Fruit fly (Drosophila melanogaster) whole organism, pupa: ENCODE data around the gene CG13311.

Experiments used
- CG10348 ChIP-seq: fragments of 200-800 bp; sonication (Bioruptor generic); IDR thresholded peaks from 2 replicates; pipeline ENCODE4 v1.3.6; 2022; ENCODE audit warnings: missing biosample characterization, missing genetic modification characterization
- CG12605 ChIP-seq: fragments of 200-800 bp; sonication (Bioruptor generic); IDR thresholded peaks from 2 replicates; pipeline ENCODE4 v1.3.6; 2022; ENCODE audit warnings: missing biosample characterization, missing genetic modification characterization
- CG13204 ChIP-seq: fragments of 200-800 bp; sonication (Bioruptor generic); optimal IDR thresholded peaks from 2 replicates; lab custom pipeline; 2018; ENCODE audit warnings: missing biosample characterization, mild to moderate bottlenecking, missing genetic modification characterization, moderate library complexity
- CG14655 ChIP-seq: fragments of 200-800 bp; sonication (Bioruptor generic); optimal IDR thresholded peaks from 3 replicates; lab custom pipeline; 2017; ENCODE audit warnings: mild to moderate bottlenecking, missing biosample characterization, missing genetic modification reagents, missing genetic modification characterization
- CG15710 ChIP-seq: fragments of 200-800 bp; sonication (Bioruptor generic); optimal IDR thresholded peaks from 2 replicates; lab custom pipeline; 2018; ENCODE audit warnings: missing biosample characterization, mild to moderate bottlenecking, missing genetic modification characterization, moderate library complexity
- CG17806 ChIP-seq: fragments of 200-800 bp; sonication (Bioruptor generic); optimal IDR thresholded peaks from 2 replicates; lab custom pipeline; 2018; ENCODE audit warnings: missing biosample characterization, mild to moderate bottlenecking, missing genetic modification characterization, moderate library complexity
- CG32121 ChIP-seq: fragments of 200-800 bp; sonication (Bioruptor generic); IDR thresholded peaks from 2 replicates; pipeline ENCODE4 v1.3.6; 2022; ENCODE audit warnings: missing biosample characterization, missing genetic modification characterization
- CG34367 ChIP-seq: fragments of 200-800 bp; sonication (Bioruptor generic); optimal IDR thresholded peaks from 2 replicates; lab custom pipeline; 2018; ENCODE audit warnings: missing biosample characterization, mild to moderate bottlenecking, missing genetic modification characterization
- CG4496 ChIP-seq: fragments of 200-800 bp; sonication (Bioruptor generic); IDR thresholded peaks from 3 replicates; pipeline ENCODE4 v1.3.6; 2022; ENCODE audit warnings: missing biosample characterization, missing genetic modification characterization
- CG8159 ChIP-seq: fragments of 200-800 bp; sonication (Bioruptor generic); optimal IDR thresholded peaks from 3 replicates; lab custom pipeline; 2018; ENCODE audit warnings: missing biosample characterization, mild to moderate bottlenecking, missing genetic modification characterization, moderate library complexity
- CG8301 ChIP-seq: fragments of 200-800 bp; sonication (Bioruptor generic); optimal IDR thresholded peaks from 2 replicates; lab custom pipeline; 2018; ENCODE audit warnings: missing biosample characterization, mild to moderate bottlenecking, missing genetic modification characterization
- CG9948 ChIP-seq: fragments of 200-800 bp; sonication (Bioruptor generic); optimal IDR thresholded peaks from 2 replicates; lab custom pipeline; 2018; ENCODE audit warnings: missing biosample characterization, mild to moderate bottlenecking, missing genetic modification characterization, moderate library complexity
- D1 ChIP-seq: fragments of 200-800 bp; sonication (Bioruptor generic); optimal IDR thresholded peaks from 2 replicates; lab custom pipeline; 2018; ENCODE audit warnings: missing biosample characterization, mild to moderate bottlenecking, missing genetic modification characterization, moderate library complexity
- EcR ChIP-seq: fragments of 200-800 bp; sonication (Bioruptor generic); optimal IDR thresholded peaks from 3 replicates; lab custom pipeline; 2019; ENCODE audit warnings: missing biosample characterization, missing genetic modification characterization, mild to moderate bottlenecking, moderate library complexity, missing genetic modification reagents
- Ets98B ChIP-seq: fragments of 200-800 bp; sonication (Bioruptor generic); IDR thresholded peaks from 2 replicates; pipeline ENCODE4 v1.3.6; 2022; ENCODE audit warnings: missing biosample characterization, missing genetic modification characterization
- Pif1A ChIP-seq: fragments of 200-800 bp; sonication (Bioruptor generic); optimal IDR thresholded peaks from 3 replicates; lab custom pipeline; 2016; ENCODE audit warnings: missing biosample characterization, missing genetic modification characterization
- Pif1B ChIP-seq: fragments of 200-800 bp; sonication (Bioruptor generic); optimal IDR thresholded peaks from 3 replicates; lab custom pipeline; 2016; ENCODE audit warnings: missing biosample characterization, missing genetic modification characterization
- Snoo ChIP-seq: fragments of 200-800 bp; sonication (Bioruptor generic); optimal IDR thresholded peaks from 3 replicates; lab custom pipeline; 2017; ENCODE audit warnings: missing biosample characterization, mild to moderate bottlenecking, missing genetic modification characterization, inconsistent platforms
- fd96Ca ChIP-seq: fragments of 200-800 bp; sonication (Bioruptor generic); IDR thresholded peaks from 3 replicates; pipeline ENCODE4 v1.3.6; 2022; ENCODE audit warnings: missing biosample characterization, missing genetic modification characterization
- gl ChIP-seq: fragments of 200-800 bp; sonication (Bioruptor generic); optimal IDR thresholded peaks from 2 replicates; lab custom pipeline; 2018; ENCODE audit warnings: missing biosample characterization, mild to moderate bottlenecking, missing genetic modification characterization
- rn ChIP-seq: fragments of 200-800 bp; sonication (Bioruptor generic); IDR thresholded peaks from 2 replicates; pipeline ENCODE4 v1.3.6; 2022; ENCODE audit warnings: missing biosample characterization, missing genetic modification characterization

The CG13311 gene

DNA sequence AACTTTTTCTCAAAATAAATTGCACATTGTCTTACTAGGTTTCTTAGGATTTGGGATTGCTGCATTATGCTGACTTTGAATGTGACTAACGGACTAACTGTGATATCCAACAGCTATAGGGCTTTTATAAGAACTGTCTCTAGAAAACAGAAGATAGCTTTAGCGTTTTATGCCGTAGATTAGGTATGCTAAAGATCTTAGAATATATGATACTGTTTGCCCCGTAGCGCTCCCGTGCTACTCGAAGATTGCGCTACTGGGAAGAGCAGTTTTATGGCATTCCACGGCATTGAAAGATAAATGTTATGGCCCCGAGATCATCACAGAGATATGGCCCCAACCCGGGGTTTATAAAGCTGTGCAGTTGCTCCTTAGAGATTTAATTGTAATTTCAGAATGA lies at the start of gene CG13311, which contains the start of gene CG34426:
Gene CG13311, minus strand, starts transcription at position 101 of the 400 bp plus-strand sequence.
Gene CG34426, plus strand, starts transcription at position 400 of the 400 bp plus-strand sequence.
- TF ChIP-seq CG34367 (tag; lab: Kevin White, UChicago), result no peak
- no peak for TF ChIP-seq CG32121
- TF ChIP-seq D1 (tag; lab: Kevin White, UChicago), result no peak
- TF ChIP-seq EcR (GFP tag; lab: Kevin White, UChicago), result no peak
- no peak for TF ChIP-seq Snoo (tag; lab: Kevin White, UChicago)
- TF ChIP-seq CG12605 (GFP tag; lab: Robert Waterston, UW), result no peak
- no peak for TF ChIP-seq rn (GFP tag; lab: Robert Waterston, UW)
- no peak for TF ChIP-seq fd96Ca (GFP tag; lab: Robert Waterston, UW)
- no peak for TF ChIP-seq Pif1A (GFP tag; lab: Kevin White, UChicago)
- TF ChIP-seq CG8159, result no peak
- no peak for TF ChIP-seq gl (tag; lab: Kevin White, UChicago)
- TF ChIP-seq CG4496 (GFP tag; lab: Robert Waterston, UW), result no peak
- TF ChIP-seq CG17806 (tag; lab: Kevin White, UChicago), result no peak

DNA sequence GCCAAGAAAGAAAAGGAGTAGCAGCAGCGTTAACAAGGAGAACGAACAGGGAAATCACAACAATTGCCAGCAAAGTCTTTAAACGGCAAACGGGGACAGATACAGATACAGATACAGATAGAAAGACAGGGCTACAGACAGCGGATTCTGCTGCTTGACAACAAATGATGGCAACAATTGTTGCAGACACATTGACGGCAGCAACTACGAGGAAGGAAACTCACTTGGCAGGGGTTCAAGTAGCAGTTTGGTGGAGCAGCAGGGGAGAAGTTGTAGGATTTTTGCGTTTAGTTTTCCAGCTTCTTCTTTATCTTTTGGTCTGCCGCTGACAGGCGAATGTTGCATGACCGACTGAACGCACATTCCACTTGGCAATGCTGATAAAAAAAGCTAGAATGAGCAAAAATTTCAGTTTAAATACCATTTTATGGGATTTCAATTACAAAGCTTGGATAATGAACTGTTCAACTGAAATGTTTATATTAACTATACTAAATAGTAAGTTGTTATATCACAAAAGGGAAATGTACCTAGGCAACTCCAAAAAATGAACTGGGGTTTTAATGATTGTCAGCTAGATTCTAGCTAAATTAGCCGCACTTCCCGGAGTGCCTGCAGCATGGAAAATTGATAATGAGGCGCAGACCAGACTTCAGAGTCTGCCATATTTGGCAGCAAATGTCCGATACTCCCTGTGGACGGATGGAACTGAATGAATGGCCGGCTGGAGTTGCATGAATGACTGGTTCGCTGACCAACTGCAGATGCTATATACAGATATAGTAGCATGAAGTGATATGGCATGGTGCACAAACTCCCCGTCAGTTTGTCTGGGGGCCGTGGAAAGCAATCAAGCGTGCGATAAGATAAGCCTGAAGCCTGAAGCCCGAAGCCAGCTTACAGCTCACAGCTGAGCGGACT lies 49.1 kb upstream of the CG13311 start:
- TF ChIP-seq Ets98B (GFP tag; lab: Robert Waterston, UW) (no peak), fd96Ca (GFP tag; lab: Robert Waterston, UW) (0 out of 3 replicates have a peak, but pooled peaks have one; percentile 16), CG14655 (GFP tag; lab: Kevin White, UChicago) (peak; percentile 4), CG9948 (tag; lab: Kevin White, UChicago) (no peak)

DNA sequence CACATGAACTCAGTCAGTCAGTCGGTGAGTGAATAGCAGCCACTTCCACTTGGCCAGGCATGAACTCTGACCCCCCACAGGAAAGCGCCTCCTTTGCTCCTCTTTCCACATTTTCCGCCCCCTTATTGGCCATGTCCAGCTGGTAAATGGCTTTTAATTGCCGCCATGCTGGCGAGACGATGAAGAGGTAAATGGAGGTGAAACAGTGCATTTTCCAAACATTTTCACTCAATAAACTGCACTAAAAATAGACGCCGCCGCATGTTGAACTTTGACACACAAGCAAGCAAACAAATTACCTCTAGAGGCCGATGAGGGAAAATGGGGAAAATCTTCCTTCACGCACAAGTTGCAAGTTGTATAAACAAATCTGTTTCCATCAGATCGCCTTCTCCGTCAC lies 47.9 kb upstream of the CG13311 start:
- no peak for TF ChIP-seq CG12605 (GFP tag; lab: Robert Waterston, UW)
- no peak for TF ChIP-seq CG14655 (GFP tag; lab: Kevin White, UChicago)
- no peak for TF ChIP-seq Pif1A (GFP tag; lab: Kevin White, UChicago)
- no peak for TF ChIP-seq CG8159
- no peak for TF ChIP-seq Ets98B (GFP tag; lab: Robert Waterston, UW)
- no peak for TF ChIP-seq EcR (GFP tag; lab: Kevin White, UChicago)
- TF ChIP-seq CG15710 (tag; lab: Kevin White, UChicago), result no peak
- TF ChIP-seq CG8301, result no peak
- no peak for TF ChIP-seq Snoo (tag; lab: Kevin White, UChicago)
- TF ChIP-seq CG32121, result no peak
- TF ChIP-seq fd96Ca (GFP tag; lab: Robert Waterston, UW), result no peak
- TF ChIP-seq CG10348 (GFP tag; lab: Robert Waterston, UW), result no peak
- TF ChIP-seq CG4496 (GFP tag; lab: Robert Waterston, UW), result no peak
- no peak for TF ChIP-seq CG17806 (tag; lab: Kevin White, UChicago)
- no peak for TF ChIP-seq CG34367 (tag; lab: Kevin White, UChicago)
- no peak for TF ChIP-seq Pif1B (GFP tag; lab: Kevin White, UChicago)

DNA sequence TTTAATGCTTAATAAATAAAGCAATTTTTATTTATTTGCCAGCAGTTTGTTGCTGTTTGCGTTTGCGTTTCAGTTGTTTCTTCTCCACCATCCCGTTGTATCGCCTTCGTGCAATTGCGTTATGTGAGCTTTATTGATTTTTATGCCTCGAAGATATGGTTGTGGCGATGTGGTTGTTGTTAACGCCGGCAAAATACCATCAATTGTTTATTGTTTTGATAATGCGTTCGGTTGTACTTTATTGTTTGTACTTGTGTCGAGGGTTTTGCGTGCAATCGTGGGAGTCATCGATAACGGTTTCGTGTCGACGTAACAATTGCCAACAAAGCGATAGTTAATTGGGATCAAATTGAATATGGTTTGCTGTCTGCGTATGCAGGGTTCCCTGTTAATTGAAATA lies 40.4 kb upstream of the CG13311 start:
- TF ChIP-seq CG10348 (GFP tag; lab: Robert Waterston, UW), result no peak
- no peak for TF ChIP-seq Snoo (tag; lab: Kevin White, UChicago)
- TF ChIP-seq CG17806 (tag; lab: Kevin White, UChicago), result no peak
- TF ChIP-seq CG32121, result no peak
- TF ChIP-seq CG14655 (GFP tag; lab: Kevin White, UChicago), result no peak
- no peak for TF ChIP-seq Pif1B (GFP tag; lab: Kevin White, UChicago)
- TF ChIP-seq CG4496 (GFP tag; lab: Robert Waterston, UW), result no peak
- TF ChIP-seq CG13204 (GFP tag; lab: Kevin White, UChicago), result no peak
- TF ChIP-seq gl (tag; lab: Kevin White, UChicago), result no peak
- no peak for TF ChIP-seq D1 (tag; lab: Kevin White, UChicago)
- TF ChIP-seq CG8159, result no peak
- TF ChIP-seq CG8301, result no peak

- no peak for TF ChIP-seq gl (tag; lab: Kevin White, UChicago)
- peak; percentile 63 for TF ChIP-seq CG8159
- no peak for TF ChIP-seq CG12605 (GFP tag; lab: Robert Waterston, UW)
- peak; percentile 58 for TF ChIP-seq CG9948 (tag; lab: Kevin White, UChicago)
- peak; percentile 46 for TF ChIP-seq CG14655 (GFP tag; lab: Kevin White, UChicago)
- peak; percentile 56; the same call in 2 of the 3 replicates for TF ChIP-seq CG4496 (GFP tag; lab: Robert Waterston, UW)
- no peak for TF ChIP-seq Pif1B (GFP tag; lab: Kevin White, UChicago)
- TF ChIP-seq CG15710 (tag; lab: Kevin White, UChicago), result peak; percentile 63
- TF ChIP-seq Ets98B (GFP tag; lab: Robert Waterston, UW), result 0 out of 2 replicates have a peak, but pooled peaks have one; percentile 14
- no peak for TF ChIP-seq fd96Ca (GFP tag; lab: Robert Waterston, UW)
- peak; percentile 64 for TF ChIP-seq Snoo (tag; lab: Kevin White, UChicago)
- peak; percentile 41 for TF ChIP-seq CG8301
- TF ChIP-seq EcR (GFP tag; lab: Kevin White, UChicago), result no peak
- TF ChIP-seq CG17806 (tag; lab: Kevin White, UChicago), result peak; percentile 60
- TF ChIP-seq CG32121, result peak; percentile 47
- TF ChIP-seq Pif1A (GFP tag; lab: Kevin White, UChicago), result peak; percentile 40
- peak; percentile 20; the same call in 1 of the 2 replicates for TF ChIP-seq rn (GFP tag; lab: Robert Waterston, UW)
- TF ChIP-seq CG10348 (GFP tag; lab: Robert Waterston, UW), result no peak
- TF ChIP-seq CG34367 (tag; lab: Kevin White, UChicago), result peak; percentile 41
Measured at dm6 chr3L:8841757-8842156, 39.8 kb upstream of the CG13311 start.
